Fruit fly (Drosophila melanogaster): ENCODE results near the gene Naa40.

The Naa40 gene

dm6 chr3R:29772795-29773331 is 48.1 kb upstream of the Naa40 start (continued):
- TF ChIP-seq Nf-YB (GFP tag; optimal IDR thresholded peaks at IDR 0.05), result peak; percentile 44
- no peak for TF ChIP-seq Dip2 (GFP tag; IDR thresholded peaks at IDR 0.05)
- no peak for TF ChIP-seq CG1792 (GFP tag; optimal IDR thresholded peaks at IDR 0.05)
- TF ChIP-seq hkb (optimal IDR thresholded peaks at IDR 0.05), result no peak
- TF ChIP-seq hkb (GFP tag; IDR thresholded peaks at IDR 0.05), result peak; percentile 44; the same call in 1 of the 2 replicates
- peak; percentile 60; the same call in 1 of the 2 replicates for TF ChIP-seq bbx (GFP tag; IDR thresholded peaks at IDR 0.05; ENCODE audit: partially characterized antibody)
- TF ChIP-seq Ada2b (GFP tag; IDR thresholded peaks at IDR 0.05), result no peak
- TF ChIP-seq gro (GFP tag; optimal IDR thresholded peaks at IDR 0.05), result no peak
- no peak for TF ChIP-seq Sry-δ (GFP tag; optimal IDR thresholded peaks at IDR 0.05)
- peak; percentile 4 for TF ChIP-seq Abd-B (GFP tag; optimal IDR thresholded peaks at IDR 0.05)
- TF ChIP-seq CG13624 (GFP tag; optimal IDR thresholded peaks at IDR 0.05), result peak; percentile 21
- no peak for TF ChIP-seq insv (GFP tag; optimal IDR thresholded peaks at IDR 0.05)
- TF ChIP-seq CG1233 (GFP tag; optimal IDR thresholded peaks at IDR 0.05), result no peak
- TF ChIP-seq CrebB (tag; optimal IDR thresholded peaks at IDR 0.05), result peak; percentile 40
- TF ChIP-seq gsb-n (tag; optimal IDR thresholded peaks at IDR 0.05), result no peak
- 0 out of 2 replicates have a peak, but pooled peaks have one; percentile 19 for TF ChIP-seq al (GFP tag; IDR thresholded peaks at IDR 0.05)
- peak; percentile 57 for TF ChIP-seq CG42726 (GFP tag; IDR thresholded peaks at IDR 0.05; ENCODE audit: partially characterized antibody)
- no peak for TF ChIP-seq dati (GFP tag; IDR thresholded peaks at IDR 0.05)
- no peak for TF ChIP-seq CG12104 (GFP tag; optimal IDR thresholded peaks at IDR 0.05)
- TF ChIP-seq CG9797 (GFP tag; optimal IDR thresholded peaks at IDR 0.05), result no peak
- TF ChIP-seq CG10147 (GFP tag; optimal IDR thresholded peaks at IDR 0.05), result no peak
- no peak for TF ChIP-seq CG13424 (tag; optimal IDR thresholded peaks at IDR 0.05)
- no peak for TF ChIP-seq dpn (GFP tag; optimal IDR thresholded peaks at IDR 0.05)
- peak; percentile 55; the same call in 1 of the 3 replicates for TF ChIP-seq Dbx (GFP tag; IDR thresholded peaks at IDR 0.05)
- no peak; the same call in 1 of the 2 replicates for TF ChIP-seq slbo (GFP tag; IDR thresholded peaks at IDR 0.05)
- no peak for TF ChIP-seq CG2129 (GFP tag; IDR thresholded peaks at IDR 0.05; ENCODE audit: partially characterized antibody)
- TF ChIP-seq Bgb (GFP tag; IDR thresholded peaks at IDR 0.05; ENCODE audit: partially characterized antibody), result peak; percentile 72
- TF ChIP-seq CG34422 (GFP tag; IDR thresholded peaks at IDR 0.05), result peak; percentile 83
- TF ChIP-seq Sin3A (optimal IDR thresholded peaks at IDR 0.05), result no peak
- no peak for TF ChIP-seq Gsc (GFP tag; IDR thresholded peaks at IDR 0.05)
- peak; percentile 26 for TF ChIP-seq CG6683 (GFP tag; optimal IDR thresholded peaks at IDR 0.05)
- TF ChIP-seq CG12769 (tag; optimal IDR thresholded peaks at IDR 0.05), result peak; percentile 90
- TF ChIP-seq slou (GFP tag; optimal IDR thresholded peaks at IDR 0.05), result no peak
- no peak; the same call in 1 of the 2 replicates for TF ChIP-seq MBD-R2 (GFP tag; IDR thresholded peaks at IDR 0.05)
- peak; percentile 94 for TF ChIP-seq abd-A (tag; optimal IDR thresholded peaks at IDR 0.05)
- TF ChIP-seq H2.0 (GFP tag; IDR thresholded peaks at IDR 0.05), result no peak
- no peak for TF ChIP-seq CG2875 (GFP tag; optimal IDR thresholded peaks at IDR 0.05)
- TF ChIP-seq Ets65A (GFP tag), result no peak
- no peak for TF ChIP-seq CG7839 (tag; optimal IDR thresholded peaks at IDR 0.05)
- TF ChIP-seq CkIIα-i1 (GFP tag; IDR thresholded peaks at IDR 0.05), result no peak
- TF ChIP-seq Sox102F (GFP tag; optimal IDR thresholded peaks at IDR 0.05), result no peak
- no peak for TF ChIP-seq Sry-β (GFP tag; optimal IDR thresholded peaks at IDR 0.05)
- no peak for TF ChIP-seq eve (GFP tag; optimal IDR thresholded peaks at IDR 0.05)
- TF ChIP-seq vnd (GFP tag; IDR thresholded peaks at IDR 0.05; ENCODE audit: partially characterized antibody), result no peak
- TF ChIP-seq Fer1 (GFP tag; optimal IDR thresholded peaks at IDR 0.05), result peak; percentile 64
- no peak for TF ChIP-seq HLH4C (GFP tag; IDR thresholded peaks at IDR 0.05; ENCODE audit: partially characterized antibody)
- no peak for TF ChIP-seq ken (GFP tag; IDR thresholded peaks at IDR 0.05)
- peak; percentile 69 for TF ChIP-seq pros (GFP tag; optimal IDR thresholded peaks at IDR 0.05)
- TF ChIP-seq trem (tag; optimal IDR thresholded peaks at IDR 0.05), result no peak
- no peak for TF ChIP-seq dmrt11E (tag; optimal IDR thresholded peaks at IDR 0.05)
- peak; percentile 15 for TF ChIP-seq CG12219 (GFP tag; optimal IDR thresholded peaks at IDR 0.05)
